Worm (Caenorhabditis elegans) whole organism, L1 larva: ENCODE data around the gene F58E6.8.

ENCODE experiments used
- egl-27 ChIP-seq, 2 experiments: fragments of 150-350 bp in 1 of 2; sonication (generic microtip); optimal IDR thresholded peaks; 3 replicates each; lab custom pipeline; 2017 to 2018; ENCODE audit warnings: missing biosample characterization in 2 of 2, missing genetic modification characterization in 2 of 2, missing genetic modification reagents in 2 of 2
- elt-3 ChIP-seq, 6 experiments: fragments of 150-350 bp in 1 of 6; sonication (generic microtip); optimal IDR thresholded peaks; 2 replicates each; lab custom pipeline; 2017 to 2018; ENCODE audit warnings: missing biosample characterization in 6 of 6, missing genetic modification characterization in 6 of 6, inconsistent platforms in 1 of 6
- fkh-10 ChIP-seq: sonication (generic microtip); optimal IDR thresholded peaks from 2 replicates; lab custom pipeline; 2017; ENCODE audit warnings: missing biosample characterization, missing genetic modification reagents, missing genetic modification characterization
- fkh-4 ChIP-seq: sonication (generic microtip); optimal IDR thresholded peaks from 2 replicates; lab custom pipeline; 2016; ENCODE audit warnings: missing compliant biosample characterization, missing genetic modification characterization, borderline replicate concordance
- hlh-17 ChIP-seq: fragments of 200-800 bp; sonication (Bioruptor generic); optimal IDR thresholded peaks from 2 replicates; lab custom pipeline; 2018; ENCODE audit warnings: missing genetic modification characterization, mild to moderate bottlenecking, missing compliant biosample characterization, moderate library complexity, borderline replicate concordance
- lin-13 ChIP-seq: fragments of 150-350 bp; optimal IDR thresholded peaks from 2 replicates; lab custom pipeline; 2014; ENCODE audit warnings: missing biosample characterization, missing genetic modification reagents, missing genetic modification characterization
- mep-1 ChIP-seq: fragments of 150-350 bp; optimal IDR thresholded peaks from 2 replicates; lab custom pipeline; 2014; ENCODE audit warnings: missing biosample characterization, missing genetic modification characterization
- nhr-11 ChIP-seq: fragments of 150-350 bp; optimal IDR thresholded peaks from 2 replicates; lab custom pipeline; 2014; ENCODE audit warnings: missing biosample characterization, missing genetic modification characterization
- nhr-12 ChIP-seq: sonication (generic microtip); optimal IDR thresholded peaks from 2 replicates; lab custom pipeline; 2017; ENCODE audit warnings: missing biosample characterization, missing genetic modification characterization
- nhr-90 ChIP-seq: sonication (generic microtip); optimal IDR thresholded peaks from 2 replicates; lab custom pipeline; 2016; ENCODE audit warnings: mild to moderate bottlenecking, missing genetic modification characterization, missing compliant biosample characterization; ENCODE audit not compliant: poor library complexity
- pqm-1 ChIP-seq: sonication (generic microtip); optimal IDR thresholded peaks from 3 replicates; lab custom pipeline; 2017; ENCODE audit warnings: missing biosample characterization, missing genetic modification characterization
- tbx-2 ChIP-seq: sonication (generic microtip); optimal IDR thresholded peaks from 2 replicates; lab custom pipeline; 2016; ENCODE audit warnings: missing genetic modification characterization, missing compliant biosample characterization
- unc-62 ChIP-seq: fragments of 150-350 bp; optimal IDR thresholded peaks from 2 replicates; lab custom pipeline; 2014; ENCODE audit warnings: missing biosample characterization, missing genetic modification reagents, missing genetic modification characterization

DNA sequence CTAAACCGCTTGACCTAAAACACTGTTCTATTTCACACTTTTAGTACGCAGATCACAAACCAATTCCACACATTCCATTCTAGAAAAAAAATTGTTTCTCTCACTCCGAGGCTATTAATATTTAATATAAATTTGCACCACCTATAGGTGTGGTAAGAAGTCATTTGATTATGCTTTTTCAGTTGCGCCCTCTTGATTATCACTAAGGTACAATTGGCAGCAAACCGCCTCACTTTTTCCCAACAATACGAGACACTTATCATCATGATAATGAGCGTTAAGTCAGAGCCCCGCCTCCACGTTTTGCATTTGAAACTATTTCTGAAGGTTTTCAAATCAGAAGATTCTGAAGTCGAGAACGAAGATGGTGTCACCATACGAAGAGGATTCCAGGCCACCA is 18.3 kb downstream of the F58E6.8 start, which contains the start of gene aqp-4:
- TF ChIP-seq pqm-1 (tag; lab: Kevin White, UChicago), result no peak
- TF ChIP-seq hlh-17, result no peak
- no peak for TF ChIP-seq lin-13 (GFP tag; lab: Kevin White, UChicago)
- no peak for TF ChIP-seq egl-27 (tag; optimal IDR thresholded peaks at IDR 0.05; lab: Kevin White, UChicago)
- TF ChIP-seq fkh-4 (tag; lab: Kevin White, UChicago), result no peak
- TF ChIP-seq nhr-11 (tag; lab: Kevin White, UChicago), result no peak
- TF ChIP-seq unc-62 (GFP tag; lab: Kevin White, UChicago), result no peak
- TF ChIP-seq nhr-90 (tag; lab: Kevin White, UChicago), result no peak
- no peak for TF ChIP-seq mep-1 (tag; lab: Kevin White, UChicago)
- TF ChIP-seq elt-3 (tag; optimal IDR thresholded peaks at IDR 0.05; lab: Kevin White, UChicago), result no peak
- no peak for TF ChIP-seq tbx-2
- no peak for TF ChIP-seq fkh-10 (GFP tag; lab: Kevin White, UChicago)
- TF ChIP-seq nhr-12 (tag; lab: Kevin White, UChicago), result no peak
